Fruit fly (Drosophila melanogaster) whole organism, embryonic: ENCODE measurements around the gene CG42699.

ENCODE experiments used
- ATbp ChIP-seq: fragments of 200-800 bp; sonication (Bioruptor generic); optimal IDR thresholded peaks from 2 replicates; lab custom pipeline; 2017; ENCODE audit warnings: missing biosample characterization, mild to moderate bottlenecking, missing genetic modification characterization, missing genetic modification reagents
- Awh ChIP-seq: fragments of 200-800 bp; sonication (Bioruptor generic); IDR thresholded peaks from 2 replicates; pipeline ENCODE4, ENCODE4 v1.3.6; 2022; ENCODE audit warnings: missing biosample characterization, missing genetic modification characterization
- Bdp1 ChIP-seq: fragments of 200-800 bp; sonication (Bioruptor generic); optimal IDR thresholded peaks from 3 replicates; lab custom pipeline; 2016; ENCODE audit warnings: missing biosample characterization, missing genetic modification characterization
- CG10147 ChIP-seq: fragments of 200-800 bp; sonication (Bioruptor generic); optimal IDR thresholded peaks from 2 replicates; lab custom pipeline; 2019; ENCODE audit warnings: missing biosample characterization, mild to moderate bottlenecking, missing genetic modification characterization, moderate library complexity
- CG10321 ChIP-seq: fragments of 200-800 bp; sonication (Bioruptor generic); IDR thresholded peaks from 2 replicates; pipeline ENCODE4 v1.3.6; 2022; ENCODE audit warnings: missing biosample characterization, missing genetic modification characterization
- CG10543 ChIP-seq: fragments of 200-800 bp; sonication (Bioruptor generic); optimal IDR thresholded peaks from 3 replicates; lab custom pipeline; 2017; ENCODE audit warnings: missing biosample characterization, mild to moderate bottlenecking, missing genetic modification characterization, moderate library complexity
- CG10654 ChIP-seq: fragments of 200-800 bp; sonication (Bioruptor generic); optimal IDR thresholded peaks from 2 replicates; lab custom pipeline; 2016; ENCODE audit warnings: missing biosample characterization, missing genetic modification characterization
- CG11504 ChIP-seq: fragments of 200-800 bp; sonication (Bioruptor generic); optimal IDR thresholded peaks from 3 replicates; lab custom pipeline; 2019; ENCODE audit warnings: missing biosample characterization, mild to moderate bottlenecking, missing genetic modification characterization, moderate library complexity
- CG11723 ChIP-seq: fragments of 200-800 bp; sonication (Bioruptor generic); optimal IDR thresholded peaks from 2 replicates; lab custom pipeline; 2017; ENCODE audit warnings: missing biosample characterization, mild to moderate bottlenecking, missing genetic modification characterization
- CG12769 ChIP-seq: fragments of 200-800 bp; sonication (Bioruptor generic); optimal IDR thresholded peaks from 2 replicates; lab custom pipeline; 2019; ENCODE audit warnings: missing biosample characterization, mild to moderate bottlenecking, missing genetic modification characterization, moderate library complexity
- CG13123 ChIP-seq: fragments of 200-800 bp; sonication (Bioruptor generic); optimal IDR thresholded peaks from 2 replicates; lab custom pipeline; 2016; ENCODE audit warnings: missing biosample characterization, missing genetic modification characterization
- CG13624 ChIP-seq: fragments of 200-800 bp; sonication (Bioruptor generic); optimal IDR thresholded peaks from 2 replicates; lab custom pipeline; 2016; ENCODE audit warnings: missing biosample characterization, missing genetic modification characterization
- CG15601 ChIP-seq: fragments of 200-800 bp; sonication (Bioruptor generic); optimal IDR thresholded peaks from 3 replicates; lab custom pipeline; 2019; ENCODE audit warnings: missing biosample characterization, mild to moderate bottlenecking, missing genetic modification characterization, moderate library complexity
- CG1603 ChIP-seq: fragments of 200-800 bp; sonication (Bioruptor generic); optimal IDR thresholded peaks from 2 replicates; lab custom pipeline; 2019; ENCODE audit warnings: missing biosample characterization, mild to moderate bottlenecking, missing genetic modification characterization, moderate library complexity
- CG16813 ChIP-seq: fragments of 200-800 bp; sonication (Bioruptor generic); IDR thresholded peaks from 3 replicates; pipeline ENCODE4 v1.3.6; 2022; ENCODE audit warnings: missing biosample characterization, missing genetic modification characterization; ENCODE audit not compliant: partially characterized antibody
- CG32767 ChIP-seq: fragments of 200-800 bp; sonication (Bioruptor generic); IDR thresholded peaks from 2 replicates; pipeline ENCODE4 v1.3.6; 2022; ENCODE audit warnings: missing biosample characterization, missing genetic modification characterization
- CG34422 ChIP-seq: fragments of 200-800 bp; sonication (Bioruptor generic); IDR thresholded peaks from 3 replicates; pipeline ENCODE4 v1.3.6; 2022; ENCODE audit warnings: missing biosample characterization, missing genetic modification characterization
- CG6175 ChIP-seq: fragments of 200-800 bp; sonication (Bioruptor generic); IDR thresholded peaks from 3 replicates; pipeline ENCODE4 v1.3.6; 2022; ENCODE audit warnings: missing biosample characterization, missing genetic modification characterization
- CG8944 ChIP-seq: fragments of 200-800 bp; sonication (Bioruptor generic); optimal IDR thresholded peaks from 3 replicates; lab custom pipeline; 2016; ENCODE audit warnings: missing biosample characterization, missing genetic modification characterization
- Chrac-16 ChIP-seq: fragments of 200-800 bp; sonication (Bioruptor generic); optimal IDR thresholded peaks from 3 replicates; lab custom pipeline; 2016; ENCODE audit warnings: missing biosample characterization, missing genetic modification characterization
- E2f2 ChIP-seq: fragments of 200-800 bp; sonication (Bioruptor generic); IDR thresholded peaks from 2 replicates; pipeline ENCODE4 v1.3.6; 2022; ENCODE audit warnings: missing biosample characterization, missing genetic modification characterization
- Fer1 ChIP-seq: fragments of 200-800 bp; sonication (Bioruptor generic); optimal IDR thresholded peaks from 2 replicates; lab custom pipeline; 2017; ENCODE audit warnings: missing biosample characterization, mild to moderate bottlenecking, missing genetic modification characterization
- HLH4C ChIP-seq: fragments of 200-800 bp; sonication (Bioruptor generic); IDR thresholded peaks from 3 replicates; pipeline ENCODE4 v1.3.6; 2022; ENCODE audit warnings: missing biosample characterization, missing genetic modification characterization; ENCODE audit not compliant: partially characterized antibody
- HLHmδ ChIP-seq: fragments of 200-800 bp; sonication (Bioruptor generic); optimal IDR thresholded peaks from 2 replicates; lab custom pipeline; 2018; ENCODE audit warnings: missing biosample characterization, mild to moderate bottlenecking, missing genetic modification characterization, moderate library complexity
- PHDP ChIP-seq: fragments of 200-800 bp; sonication (Bioruptor generic); optimal IDR thresholded peaks from 3 replicates; lab custom pipeline; 2018; ENCODE audit warnings: missing biosample characterization, mild to moderate bottlenecking, missing genetic modification characterization, moderate library complexity
- Ptx1 ChIP-seq: fragments of 200-800 bp; sonication (Bioruptor generic); IDR thresholded peaks from 2 replicates; pipeline ENCODE4 v1.3.6; 2022; ENCODE audit warnings: missing biosample characterization, missing genetic modification characterization
- Rfx ChIP-seq: fragments of 200-800 bp; sonication (Bioruptor generic); IDR thresholded peaks from 2 replicates; pipeline ENCODE4 v1.3.6; 2022; ENCODE audit warnings: missing biosample characterization, missing genetic modification characterization
- Sox102F ChIP-seq: fragments of 200-800 bp; sonication (Bioruptor generic); optimal IDR thresholded peaks from 2 replicates; lab custom pipeline; 2018; ENCODE audit warnings: missing biosample characterization, mild to moderate bottlenecking, missing genetic modification characterization, moderate library complexity
- TFAM ChIP-seq: fragments of 200-800 bp; sonication (Bioruptor generic); optimal IDR thresholded peaks from 2 replicates; lab custom pipeline; 2017; ENCODE audit warnings: missing biosample characterization, missing genetic modification characterization, inconsistent platforms
- Taf1 ChIP-seq: fragments of 200-800 bp; sonication (Bioruptor generic); IDR thresholded peaks from 2 replicates; pipeline ENCODE4 v1.3.6; 2022; ENCODE audit warnings: missing biosample characterization, missing genetic modification characterization
- Usf ChIP-seq: fragments of 200-800 bp; sonication (Bioruptor generic); optimal IDR thresholded peaks from 2 replicates; lab custom pipeline; 2017; ENCODE audit warnings: missing genotype, missing biosample characterization, missing genetic modification characterization
- Xbp1 ChIP-seq: fragments of 200-800 bp; sonication (Bioruptor generic); optimal IDR thresholded peaks from 3 replicates; lab custom pipeline; 2016; ENCODE audit warnings: missing biosample characterization, mild to moderate bottlenecking, missing genetic modification characterization
- aop ChIP-seq: fragments of 200-800 bp; sonication (Bioruptor generic); IDR thresholded peaks from 2 replicates; pipeline ENCODE4 v1.3.6; 2022; ENCODE audit warnings: missing biosample characterization, missing genetic modification characterization
- chif ChIP-seq, 2 experiments: fragments of 200-800 bp; sonication (Bioruptor generic); optimal IDR thresholded peaks; 3 replicates each; lab custom pipeline; 2016; ENCODE audit warnings: missing biosample characterization in 2 of 2, missing genetic modification characterization in 2 of 2
- chinmo ChIP-seq: fragments of 200-800 bp; sonication (Bioruptor generic); IDR thresholded peaks from 4 replicates; pipeline ENCODE4 v1.3.6; 2022; ENCODE audit warnings: missing biosample characterization, missing genetic modification characterization; ENCODE audit not compliant: partially characterized antibody
- ci ChIP-seq: fragments of 200-800 bp; sonication (Bioruptor generic); IDR thresholded peaks from 3 replicates; pipeline ENCODE4 v1.3.6; 2022; ENCODE audit warnings: missing biosample characterization, missing genetic modification characterization
- crol ChIP-seq: fragments of 200-800 bp; sonication (Bioruptor generic); IDR thresholded peaks from 2 replicates; pipeline ENCODE4 v1.3.6; 2022; ENCODE audit warnings: missing biosample characterization, missing genetic modification characterization
- dysf ChIP-seq: fragments of 200-800 bp; sonication (Bioruptor generic); IDR thresholded peaks from 3 replicates; pipeline ENCODE4 v1.3.6; 2022; ENCODE audit warnings: missing biosample characterization, missing genetic modification characterization
- fd3F ChIP-seq: fragments of 200-800 bp; sonication (Bioruptor generic); optimal IDR thresholded peaks from 2 replicates; lab custom pipeline; 2018; ENCODE audit warnings: missing biosample characterization, mild to moderate bottlenecking, missing genetic modification characterization, moderate library complexity
- fru ChIP-seq: fragments of >200 bp; optimal IDR thresholded peaks from 2 replicates; lab custom pipeline; 2017
- gem ChIP-seq: fragments of 200-800 bp; sonication (Bioruptor generic); optimal IDR thresholded peaks from 2 replicates; lab custom pipeline; 2019; ENCODE audit warnings: missing biosample characterization, mild to moderate bottlenecking, missing genetic modification characterization, moderate library complexity
- grau ChIP-seq: fragments of 200-800 bp; optimal IDR thresholded peaks from 3 replicates; lab custom pipeline; 2019; ENCODE audit warnings: missing biosample characterization, mild to moderate bottlenecking, missing genetic modification characterization, moderate library complexity
- jumu ChIP-seq: fragments of 200-800 bp; sonication (Bioruptor generic); optimal IDR thresholded peaks from 3 replicates; lab custom pipeline; 2016; ENCODE audit warnings: missing biosample characterization, missing genetic modification characterization
- lbe ChIP-seq: fragments of 200-800 bp; sonication (Bioruptor generic); optimal IDR thresholded peaks from 2 replicates; lab custom pipeline; 2016; ENCODE audit warnings: missing biosample characterization, mild to moderate bottlenecking, missing genetic modification characterization
- lmd ChIP-seq: fragments of 200-800 bp; sonication (Bioruptor generic); IDR thresholded peaks from 2 replicates; pipeline ENCODE4 v1.3.6; 2022; ENCODE audit warnings: missing biosample characterization, missing genetic modification characterization
- mld ChIP-seq: fragments of 200-800 bp; sonication (Bioruptor generic); IDR thresholded peaks from 3 replicates; pipeline ENCODE4 v1.3.6; 2022; ENCODE audit warnings: missing biosample characterization, missing genetic modification characterization; ENCODE audit not compliant: partially characterized antibody
- otp ChIP-seq: fragments of 200-800 bp; sonication (Bioruptor generic); IDR thresholded peaks from 3 replicates; pipeline ENCODE4, ENCODE4 v1.3.6; 2022; ENCODE audit warnings: missing biosample characterization, missing genetic modification characterization
- sens ChIP-seq: fragments of 200-800 bp; sonication (Bioruptor generic); peaks from one replicate; lab custom pipeline; 2016; ENCODE audit warnings: missing biosample characterization, missing genetic modification characterization
- slp2 ChIP-seq: fragments of 200-800 bp; sonication (Bioruptor generic); optimal IDR thresholded peaks from 2 replicates; lab custom pipeline; 2016; ENCODE audit warnings: missing biosample characterization, missing genetic modification characterization
- so ChIP-seq: fragments of 200-800 bp; sonication (Bioruptor generic); IDR thresholded peaks from 3 replicates; pipeline ENCODE4 v1.3.6; 2022; ENCODE audit warnings: missing biosample characterization, missing genetic modification characterization
- sob ChIP-seq: fragments of 200-800 bp; sonication (Bioruptor generic); IDR thresholded peaks from 2 replicates; pipeline ENCODE4 v1.3.6; 2022; ENCODE audit warnings: missing biosample characterization, missing genetic modification characterization

CG42699 gene

dm6 chrX:5737157-5737556 is 27.2 kb upstream of the CG42699 start (continued):
- TF ChIP-seq Xbp1 (peak; percentile 6), jumu (GFP tag; lab: Kevin White, UChicago) (no peak), fd3F (GFP tag; lab: Kevin White, UChicago) (no peak), Sox102F (peak; percentile 39), chinmo (GFP tag; lab: Robert Waterston, UW) (no peak), dysf (GFP tag; lab: Robert Waterston, UW) (peak; percentile 49; the same call in 1 of the 3 replicates), lbe (no peak), CG13624 (GFP tag; lab: Kevin White, UChicago) (no peak), CG32767 (no peak; the same call in 1 of the 2 replicates), TFAM (no peak), sob (0 out of 2 replicates have a peak, but pooled peaks have one; percentile 12), Ptx1 (GFP tag; lab: Robert Waterston, UW) (0 out of 2 replicates have a peak, but pooled peaks have one; percentile 24), CG15601 (tag; lab: Kevin White, UChicago) (no peak), Bdp1 (GFP tag; lab: Kevin White, UChicago) (no peak), Chrac-16 (GFP tag; lab: Kevin White, UChicago) (no peak), CG11723 (no peak), mld (GFP tag; lab: Robert Waterston, UW) (no peak), ATbp (GFP tag; lab: Kevin White, UChicago) (no peak), lmd (GFP tag; lab: Robert Waterston, UW) (peak; percentile 30; the same call in 1 of the 2 replicates), chif (GFP tag; optimal IDR thresholded peaks at IDR 0.05; lab: Kevin White, UChicago) (no peak), slp2 (GFP tag; lab: Kevin White, UChicago) (no peak), E2f2 (GFP tag; lab: Robert Waterston, UW) (peak; percentile 12; the same call in 1 of the 2 replicates), CG10654 (GFP tag; lab: Kevin White, UChicago) (no peak), HLH4C (GFP tag; lab: Robert Waterston, UW) (no peak), CG8944 (no peak), CG10147 (GFP tag; lab: Kevin White, UChicago) (no peak), CG34422 (GFP tag; lab: Robert Waterston, UW) (peak; percentile 80; the same call in 1 of the 3 replicates), otp (GFP tag; lab: Robert Waterston, UW) (0 out of 3 replicates have a peak, but pooled peaks have one; percentile 16), PHDP (tag; lab: Kevin White, UChicago) (no peak), HLHmδ (no peak), CG13123 (no peak), Rfx (peak; percentile 57), sens (GFP tag; lab: Kevin White, UChicago) (no peak), Fer1 (GFP tag; lab: Kevin White, UChicago) (no peak), CG10543 (GFP tag; lab: Kevin White, UChicago) (peak; percentile 20), CG11504 (tag; lab: Kevin White, UChicago) (peak; percentile 6), crol (GFP tag; lab: Robert Waterston, UW) (peak; percentile 99), ci (GFP tag; lab: Robert Waterston, UW) (peak; percentile 69; the same call in 2 of the 3 replicates), CG10321 (GFP tag; lab: Robert Waterston, UW) (0 out of 2 replicates have a peak, but pooled peaks have one; percentile 23), Taf1 (GFP tag; lab: Robert Waterston, UW) (0 out of 2 replicates have a peak, but pooled peaks have one; percentile 15), grau (tag; lab: Kevin White, UChicago) (peak; percentile 16), CG1603 (peak; percentile 18), Usf (GFP tag; lab: Kevin White, UChicago) (no peak), CG12769 (tag; lab: Kevin White, UChicago) (peak; percentile 76), CG6175 (GFP tag; lab: Robert Waterston, UW) (peak; percentile 41; the same call in 1 of the 3 replicates), gem (tag; lab: Kevin White, UChicago) (peak; percentile 8), so (GFP tag; lab: Robert Waterston, UW) (0 out of 3 replicates have a peak, but pooled peaks have one; percentile 50), CG16813 (GFP tag; lab: Robert Waterston, UW) (no peak), aop (GFP tag; lab: Robert Waterston, UW) (no peak), Awh (GFP tag; lab: Robert Waterston, UW) (no peak), fru (lab: Kevin White, UChicago) (no peak)
